Fruit fly (Drosophila melanogaster) whole organism, embryonic: ENCODE measurements around the gene swa.

ENCODE experiments used
- Aef1 ChIP-seq: fragments of 200-800 bp; sonication (Bioruptor generic); IDR thresholded peaks from 3 replicates; pipeline ENCODE4 v1.3.6; 2022; ENCODE audit warnings: missing biosample characterization, missing genetic modification characterization
- C15 ChIP-seq: fragments of 200-800 bp; sonication (Bioruptor generic); IDR thresholded peaks from 3 replicates; pipeline ENCODE4 v1.3.6; 2022; ENCODE audit warnings: missing biosample characterization, missing genetic modification characterization
- CG10431 ChIP-seq: fragments of 200-800 bp; sonication (Bioruptor generic); optimal IDR thresholded peaks from 3 replicates; lab custom pipeline; 2018; ENCODE audit warnings: missing biosample characterization, mild to moderate bottlenecking, missing genetic modification characterization
- CG12769 ChIP-seq: fragments of 200-800 bp; sonication (Bioruptor generic); optimal IDR thresholded peaks from 2 replicates; lab custom pipeline; 2019; ENCODE audit warnings: missing biosample characterization, mild to moderate bottlenecking, missing genetic modification characterization, moderate library complexity
- CG15601 ChIP-seq: fragments of 200-800 bp; sonication (Bioruptor generic); optimal IDR thresholded peaks from 3 replicates; lab custom pipeline; 2019; ENCODE audit warnings: missing biosample characterization, mild to moderate bottlenecking, missing genetic modification characterization, moderate library complexity
- CG1647 ChIP-seq: fragments of 200-800 bp; sonication (Bioruptor generic); optimal IDR thresholded peaks from 3 replicates; lab custom pipeline; 2016; ENCODE audit warnings: missing biosample characterization, missing genetic modification characterization
- CG17186 ChIP-seq: fragments of 200-800 bp; sonication (Bioruptor generic); optimal IDR thresholded peaks from 3 replicates; lab custom pipeline; 2017; ENCODE audit warnings: missing biosample characterization, missing genetic modification reagents, missing genetic modification characterization
- CG18262 ChIP-seq: fragments of 200-800 bp; optimal IDR thresholded peaks from 3 replicates; lab custom pipeline; 2019; ENCODE audit warnings: missing biosample characterization, mild to moderate bottlenecking, missing genetic modification characterization, moderate library complexity
- CG30403 ChIP-seq: fragments of 200-800 bp; sonication (Bioruptor generic); optimal IDR thresholded peaks from 3 replicates; lab custom pipeline; 2016; ENCODE audit warnings: missing biosample characterization, missing genetic modification characterization
- CG30431 ChIP-seq: fragments of 200-800 bp; sonication (Bioruptor generic); optimal IDR thresholded peaks from 2 replicates; lab custom pipeline; 2017; ENCODE audit warnings: missing biosample characterization, missing genetic modification characterization
- CG4424 ChIP-seq: fragments of 200-800 bp; sonication (Bioruptor generic); optimal IDR thresholded peaks from 3 replicates; lab custom pipeline; 2016; ENCODE audit warnings: missing biosample characterization, missing genetic modification characterization
- CG6854 ChIP-seq: fragments of 200-800 bp; sonication (Bioruptor generic); optimal IDR thresholded peaks from 3 replicates; lab custom pipeline; 2017; ENCODE audit warnings: missing biosample characterization, mild to moderate bottlenecking, missing genetic modification characterization
- CG7963 ChIP-seq: fragments of 200-800 bp; sonication (Bioruptor generic); IDR thresholded peaks from 3 replicates; pipeline ENCODE4 v1.3.6; 2022; ENCODE audit warnings: missing biosample characterization, missing genetic modification characterization; ENCODE audit not compliant: partially characterized antibody
- CG8281 ChIP-seq: fragments of 200-800 bp; sonication (Bioruptor generic); optimal IDR thresholded peaks from 2 replicates; lab custom pipeline; 2018; ENCODE audit warnings: missing biosample characterization, mild to moderate bottlenecking, missing genetic modification characterization, moderate library complexity
- CG8765 ChIP-seq: fragments of 200-800 bp; sonication (Bioruptor generic); IDR thresholded peaks from 2 replicates; pipeline ENCODE4 v1.3.6; 2022; ENCODE audit warnings: missing biosample characterization, missing genetic modification characterization
- Chrac-16 ChIP-seq: fragments of 200-800 bp; sonication (Bioruptor generic); optimal IDR thresholded peaks from 3 replicates; lab custom pipeline; 2016; ENCODE audit warnings: missing biosample characterization, missing genetic modification characterization
- Drgx ChIP-seq: fragments of 200-800 bp; sonication (Bioruptor generic); IDR thresholded peaks from 2 replicates; pipeline ENCODE4 v1.3.6; 2022; ENCODE audit warnings: missing biosample characterization, missing genetic modification characterization
- GATAe ChIP-seq: fragments of 200-800 bp; sonication (Bioruptor generic); conservative IDR thresholded peaks from 2 replicates; pipeline ENCODE4 v1.3.6; 2022; ENCODE audit warnings: missing biosample characterization, missing genetic modification characterization
- Med ChIP-seq: fragments of 200-800 bp; sonication (Bioruptor generic); peaks from one replicate; lab custom pipeline; 2016; ENCODE audit warnings: missing biosample characterization, missing genetic modification characterization, mild to moderate bottlenecking, inconsistent platforms, moderate library complexity
- NK7.1 ChIP-seq: fragments of 200-800 bp; sonication (Bioruptor generic); optimal IDR thresholded peaks from 3 replicates; lab custom pipeline; 2016; ENCODE audit warnings: missing biosample characterization, missing genetic modification characterization
- Scr ChIP-seq: fragments of 200-800 bp; sonication (Bioruptor generic); IDR thresholded peaks from 2 replicates; pipeline ENCODE4 v1.3.6; 2022; ENCODE audit warnings: missing biosample characterization, missing genetic modification characterization; ENCODE audit not compliant: partially characterized antibody
- Six4 ChIP-seq: fragments of 200-800 bp; sonication (Bioruptor generic); optimal IDR thresholded peaks from 2 replicates; lab custom pipeline; 2016; ENCODE audit warnings: missing biosample characterization, missing genetic modification characterization
- aop ChIP-seq: fragments of 200-800 bp; sonication (Bioruptor generic); IDR thresholded peaks from 2 replicates; pipeline ENCODE4 v1.3.6; 2022; ENCODE audit warnings: missing biosample characterization, missing genetic modification characterization
- br ChIP-seq: fragments of >200 bp; optimal IDR thresholded peaks from 2 replicates; lab custom pipeline; 2017
- cato ChIP-seq: fragments of 200-800 bp; sonication (Bioruptor generic); optimal IDR thresholded peaks from 2 replicates; lab custom pipeline; 2016; ENCODE audit warnings: missing biosample characterization, missing genetic modification characterization, borderline replicate concordance
- da ChIP-seq: fragments of 200-800 bp; sonication (Bioruptor generic); optimal IDR thresholded peaks from 2 replicates; lab custom pipeline; 2016; ENCODE audit warnings: missing biosample characterization, missing genetic modification characterization
- emc ChIP-seq: fragments of 200-800 bp; sonication (Bioruptor generic); optimal IDR thresholded peaks from 2 replicates; lab custom pipeline; 2016; ENCODE audit warnings: missing biosample characterization, missing genetic modification characterization
- grau ChIP-seq: fragments of 200-800 bp; optimal IDR thresholded peaks from 3 replicates; lab custom pipeline; 2019; ENCODE audit warnings: missing biosample characterization, mild to moderate bottlenecking, missing genetic modification characterization, moderate library complexity
- pho ChIP-seq: fragments of 200-800 bp; sonication (Bioruptor generic); optimal IDR thresholded peaks from 2 replicates; lab custom pipeline; 2016; ENCODE audit warnings: missing biosample characterization, missing genetic modification characterization
- pnt ChIP-seq: fragments of 200-800 bp; sonication (Bioruptor generic); optimal IDR thresholded peaks from 3 replicates; lab custom pipeline; 2016; ENCODE audit warnings: missing biosample characterization, missing genetic modification characterization
- pros ChIP-seq: fragments of 200-800 bp; sonication (Bioruptor generic); optimal IDR thresholded peaks from 3 replicates; lab custom pipeline; 2019; ENCODE audit warnings: missing biosample characterization, mild to moderate bottlenecking, missing genetic modification characterization, moderate library complexity
- rib ChIP-seq: fragments of 200-800 bp; sonication (Bioruptor generic); IDR thresholded peaks from 2 replicates; pipeline ENCODE4 v1.3.6; 2022; ENCODE audit warnings: missing biosample characterization, missing genetic modification characterization
- run ChIP-seq: fragments of 200-800 bp; sonication (Bioruptor generic); optimal IDR thresholded peaks from 3 replicates; lab custom pipeline; 2018; ENCODE audit warnings: missing biosample characterization, mild to moderate bottlenecking, missing genetic modification characterization
- sd ChIP-seq: fragments of 200-800 bp; sonication (Bioruptor generic); optimal IDR thresholded peaks from 3 replicates; lab custom pipeline; 2018; ENCODE audit warnings: missing biosample characterization, mild to moderate bottlenecking, missing genetic modification characterization, moderate library complexity
- sens-2 ChIP-seq: fragments of 200-800 bp; sonication (Bioruptor generic); IDR thresholded peaks from 2 replicates; pipeline ENCODE4 v1.3.6; 2022; ENCODE audit warnings: missing biosample characterization, missing genetic modification characterization
- ssp ChIP-seq: fragments of 200-800 bp; sonication (Bioruptor generic); IDR thresholded peaks from 2 replicates; pipeline ENCODE4 v1.3.6; 2022; ENCODE audit warnings: missing biosample characterization, missing genetic modification characterization
- stwl ChIP-seq: fragments of 200-800 bp; sonication (Bioruptor generic); optimal IDR thresholded peaks from 3 replicates; lab custom pipeline; 2018; ENCODE audit warnings: missing biosample characterization, mild to moderate bottlenecking, missing genetic modification characterization, moderate library complexity
- tup ChIP-seq: fragments of 200-800 bp; sonication (Bioruptor generic); optimal IDR thresholded peaks from 2 replicates; lab custom pipeline; 2016; ENCODE audit warnings: missing biosample characterization, mild to moderate bottlenecking, missing genetic modification characterization, moderate library complexity
- tx ChIP-seq: fragments of 200-800 bp; sonication (Bioruptor generic); optimal IDR thresholded peaks from 2 replicates; lab custom pipeline; 2016; ENCODE audit warnings: missing biosample characterization, missing genetic modification characterization
- unc-4 ChIP-seq: fragments of 200-800 bp; sonication (Bioruptor generic); IDR thresholded peaks from 2 replicates; pipeline ENCODE4 v1.3.6; 2022; ENCODE audit warnings: missing biosample characterization, missing genetic modification characterization; ENCODE audit not compliant: partially characterized antibody
- wek ChIP-seq: fragments of 200-800 bp; sonication (Bioruptor generic); optimal IDR thresholded peaks from 3 replicates; lab custom pipeline; 2018; ENCODE audit warnings: missing biosample characterization, mild to moderate bottlenecking, missing genetic modification characterization, moderate library complexity

Gene swa

dm6 chrX:6338738-6339614 lies 26.5 kb downstream of the swa start (continued):
- peak; percentile 4 for TF ChIP-seq grau (tag; lab: Kevin White, UChicago)
- no peak for TF ChIP-seq tx (GFP tag; lab: Kevin White, UChicago)
- no peak for TF ChIP-seq pros (GFP tag; lab: Kevin White, UChicago)
- peak; percentile 25 for TF ChIP-seq pho (GFP tag; lab: Kevin White, UChicago)
- no peak for TF ChIP-seq CG30431 (GFP tag; lab: Kevin White, UChicago)
- TF ChIP-seq rib (GFP tag; lab: Robert Waterston, UW), result no peak
- no peak for TF ChIP-seq tup (GFP tag; lab: Kevin White, UChicago)
- TF ChIP-seq Chrac-16 (GFP tag; lab: Kevin White, UChicago), result no peak
- no peak for TF ChIP-seq CG4424 (GFP tag; lab: Kevin White, UChicago)
- TF ChIP-seq Scr, result no peak
- no peak for TF ChIP-seq ssp (GFP tag; lab: Robert Waterston, UW)
- no peak for TF ChIP-seq cato (GFP tag; lab: Kevin White, UChicago)
- TF ChIP-seq CG15601 (tag; lab: Kevin White, UChicago), result no peak
- TF ChIP-seq unc-4 (GFP tag; lab: Robert Waterston, UW), result no peak
- TF ChIP-seq CG30403 (GFP tag; lab: Kevin White, UChicago), result peak; percentile 45
- no peak for TF ChIP-seq CG12769
- TF ChIP-seq NK7.1 (GFP tag; lab: Kevin White, UChicago), result no peak
- no peak for TF ChIP-seq CG10431 (GFP tag; lab: Kevin White, UChicago)
- no peak for TF ChIP-seq emc
- TF ChIP-seq sd (tag; lab: Kevin White, UChicago), result no peak
- TF ChIP-seq Aef1 (GFP tag; lab: Robert Waterston, UW), result no peak
- no peak for TF ChIP-seq CG1647
- peak; percentile 79 for TF ChIP-seq Med (GFP tag; lab: Kevin White, UChicago)
- TF ChIP-seq stwl (tag; lab: Kevin White, UChicago), result no peak
- TF ChIP-seq pnt, result no peak
- no peak for TF ChIP-seq CG8281 (tag; lab: Kevin White, UChicago)
- TF ChIP-seq GATAe, result no peak
- no peak for TF ChIP-seq sens-2 (GFP tag; lab: Robert Waterston, UW)
- TF ChIP-seq Drgx (GFP tag; lab: Robert Waterston, UW), result peak; percentile 64
- no peak for TF ChIP-seq C15 (GFP tag; lab: Robert Waterston, UW)
- TF ChIP-seq br (lab: Kevin White, UChicago), result no peak
- no peak for TF ChIP-seq wek (GFP tag; lab: Kevin White, UChicago)
- no peak for TF ChIP-seq aop (GFP tag; lab: Robert Waterston, UW)
- no peak for TF ChIP-seq Six4
- no peak for TF ChIP-seq CG17186
- no peak for TF ChIP-seq da (GFP tag; lab: Kevin White, UChicago)
- TF ChIP-seq CG7963, result no peak
- TF ChIP-seq CG8765 (GFP tag; lab: Robert Waterston, UW), result no peak
- TF ChIP-seq CG6854 (GFP tag; lab: Kevin White, UChicago), result no peak
- no peak for TF ChIP-seq run
- TF ChIP-seq CG18262 (tag; lab: Kevin White, UChicago), result peak; percentile 31
